Fruit fly (Drosophila melanogaster) whole organism, prepupa: ENCODE results near the gene Oatp33Eb.

ENCODE experiments used
- Blimp-1 ChIP-seq: fragments of 200-800 bp; sonication (Bioruptor generic); optimal IDR thresholded peaks from 3 replicates; lab custom pipeline; 2017; ENCODE audit warnings: missing biosample characterization, missing genetic modification characterization, mild to moderate bottlenecking, moderate library complexity, missing genetic modification reagents
- CG10631 ChIP-seq: fragments of 200-800 bp; sonication (Bioruptor generic); optimal IDR thresholded peaks from 2 replicates; lab custom pipeline; 2016; ENCODE audit warnings: missing biosample characterization, missing genetic modification characterization
- CG11294 ChIP-seq: fragments of 200-800 bp; sonication (Bioruptor generic); IDR thresholded peaks from 2 replicates; pipeline ENCODE4 v1.3.6; 2022; ENCODE audit warnings: missing biosample characterization, missing genetic modification characterization
- Ets21C ChIP-seq: fragments of 200-800 bp; sonication (Bioruptor generic); optimal IDR thresholded peaks from 3 replicates; lab custom pipeline; 2016; ENCODE audit warnings: missing biosample characterization, missing genetic modification characterization
- Hr39 ChIP-seq: fragments of 200-800 bp; sonication (Bioruptor generic); optimal IDR thresholded peaks from 2 replicates; lab custom pipeline; 2016; ENCODE audit warnings: missing biosample characterization, missing genetic modification characterization
- achi ChIP-seq: fragments of 200-800 bp; sonication (Bioruptor generic); optimal IDR thresholded peaks from 3 replicates; lab custom pipeline; 2016; ENCODE audit warnings: missing biosample characterization, missing genetic modification characterization
- dac ChIP-seq: fragments of 200-800 bp; sonication (Bioruptor generic); optimal IDR thresholded peaks from 2 replicates; lab custom pipeline; 2017; ENCODE audit warnings: missing biosample characterization, mild to moderate bottlenecking, missing genetic modification characterization
- fd59A ChIP-seq: fragments of 200-800 bp; sonication (Bioruptor generic); optimal IDR thresholded peaks from 2 replicates; lab custom pipeline; 2017; ENCODE audit warnings: missing biosample characterization, mild to moderate bottlenecking, missing genetic modification characterization, missing genetic modification reagents

DNA sequence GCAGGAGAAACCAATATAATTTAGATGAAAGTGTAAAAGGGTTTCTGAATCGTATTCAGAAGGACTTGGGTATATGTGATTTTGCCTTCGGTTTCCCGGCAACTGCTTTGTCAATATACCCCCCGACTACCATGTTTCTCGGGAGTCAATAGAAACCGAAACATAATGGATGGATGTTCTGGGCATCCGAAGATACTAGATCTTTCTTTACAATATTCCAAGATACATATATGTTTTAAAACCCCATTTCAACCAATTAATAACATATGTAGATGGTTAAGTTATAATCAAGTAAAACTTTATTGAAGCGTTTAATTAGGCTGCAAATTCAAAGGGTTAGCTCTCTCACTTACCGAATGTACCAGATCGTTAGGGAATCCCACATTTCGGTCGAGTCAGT, 17.5 kb upstream of the Oatp33Eb start, which contains the start of gene CG5435:
- no peak for TF ChIP-seq achi (GFP tag; lab: Kevin White, UChicago)
- no peak for TF ChIP-seq Blimp-1 (GFP tag; lab: Kevin White, UChicago)
- no peak for TF ChIP-seq dac (GFP tag; lab: Kevin White, UChicago)
- no peak for TF ChIP-seq Hr39
- TF ChIP-seq fd59A (GFP tag; lab: Kevin White, UChicago) = no peak
- TF ChIP-seq Ets21C = no peak
- no peak for TF ChIP-seq CG11294 (GFP tag; lab: Robert Waterston, UW)
- no peak for TF ChIP-seq CG10631 (GFP tag; lab: Kevin White, UChicago)
